Worm (Caenorhabditis elegans) whole organism, early embryonic: Measurements from ENCODE around the gene T09B9.1.

ENCODE experiments used
- B0310.2 ChIP-seq: sonication (generic microtip); optimal IDR thresholded peaks from 2 replicates; lab custom pipeline; 2016; ENCODE audit warnings: mild to moderate bottlenecking, missing genetic modification characterization, missing compliant biosample characterization
- F13C5.2 ChIP-seq: sonication (generic microtip); optimal IDR thresholded peaks from 2 replicates; lab custom pipeline; 2017; ENCODE audit warnings: mild to moderate bottlenecking, missing genetic modification characterization, inconsistent platforms, missing compliant biosample characterization
- aly-1 ChIP-seq: sonication (generic microtip); optimal IDR thresholded peaks from 2 replicates; lab custom pipeline; 2016; ENCODE audit warnings: missing genetic modification characterization, missing compliant biosample characterization
- ama-1 ChIP-seq: fragments of 150-350 bp; optimal IDR thresholded peaks from 2 replicates; lab custom pipeline; 2014
- ceh-13 ChIP-seq: fragments of 200-800 bp; sonication (Bioruptor generic); optimal IDR thresholded peaks from 2 replicates; lab custom pipeline; 2018; ENCODE audit warnings: mild to moderate bottlenecking, missing genetic modification characterization, missing compliant biosample characterization
- ceh-36 ChIP-seq: sonication (generic microtip); optimal IDR thresholded peaks from 2 replicates; lab custom pipeline; 2016; ENCODE audit warnings: missing genetic modification characterization, inconsistent platforms, missing compliant biosample characterization
- ets-7 ChIP-seq: sonication (generic microtip); optimal IDR thresholded peaks from 2 replicates; lab custom pipeline; 2016; ENCODE audit warnings: missing genotype, missing genetic modification characterization, missing compliant biosample characterization
- flt-1 ChIP-seq: fragments of 200-800 bp; sonication (Bioruptor generic); IDR thresholded peaks from 2 replicates; pipeline ENCODE4 v1.3.6; 2022; ENCODE audit warnings: missing genetic modification characterization, missing compliant biosample characterization
- hmbx-1 ChIP-seq: sonication (generic microtip); optimal IDR thresholded peaks from 2 replicates; lab custom pipeline; 2016; ENCODE audit warnings: mild to moderate bottlenecking, missing genetic modification characterization, missing compliant biosample characterization
- hmg-4 ChIP-seq: fragments of 200-800 bp; sonication (Bioruptor generic); optimal IDR thresholded peaks from 2 replicates; lab custom pipeline; 2018; ENCODE audit warnings: mild to moderate bottlenecking, missing genetic modification characterization, missing compliant biosample characterization
- hnd-1 ChIP-seq: sonication (generic microtip); optimal IDR thresholded peaks from 2 replicates; lab custom pipeline; 2016; ENCODE audit warnings: missing genetic modification characterization, missing compliant biosample characterization
- pes-1 ChIP-seq: fragments of 200-800 bp; sonication (Bioruptor generic); IDR thresholded peaks from 2 replicates; pipeline ENCODE4 v1.3.6; 2022; ENCODE audit warnings: missing genetic modification reagents, missing genetic modification characterization, missing compliant biosample characterization
- scrt-1 ChIP-seq: fragments of 200-800 bp; sonication (Bioruptor generic); IDR thresholded peaks from 2 replicates; pipeline ENCODE4 v1.3.6; 2022; ENCODE audit warnings: missing genetic modification characterization, missing compliant biosample characterization
- sea-1 ChIP-seq: fragments of 200-800 bp; sonication (Bioruptor generic); conservative IDR thresholded peaks from 2 replicates; pipeline ENCODE4 v1.3.6; 2022; ENCODE audit warnings: missing genetic modification characterization, missing compliant biosample characterization
- tbx-11 ChIP-seq: fragments of 200-800 bp; sonication (Bioruptor generic); IDR thresholded peaks from 2 replicates; pipeline ENCODE4 v1.3.6; 2022; ENCODE audit warnings: missing genetic modification characterization, missing compliant biosample characterization
- tbx-37 ChIP-seq: fragments of 200-800 bp; sonication (Bioruptor generic); conservative IDR thresholded peaks from 2 replicates; pipeline ENCODE4 v1.3.6; 2022; ENCODE audit warnings: missing genetic modification reagents, missing genetic modification characterization, missing compliant biosample characterization
- tra-4 ChIP-seq: sonication (generic microtip); optimal IDR thresholded peaks from 2 replicates; lab custom pipeline; 2017; ENCODE audit warnings: missing genetic modification characterization, missing compliant biosample characterization

The T09B9.1 gene

ce11 chrX:9785865-9786264 is 28.8 kb downstream of the T09B9.1 start:
- TF ChIP-seq ceh-36 (tag; lab: Kevin White, UChicago), result no peak
- no peak for TF ChIP-seq tbx-37 (GFP tag; lab: Robert Waterston, UW)
- no peak for TF ChIP-seq hmg-4 (GFP tag; lab: Kevin White, UChicago)
- no peak for TF ChIP-seq scrt-1 (GFP tag; lab: Robert Waterston, UW)
- TF ChIP-seq ets-7 (tag; lab: Kevin White, UChicago), result no peak
- TF ChIP-seq aly-1, result no peak
- TF ChIP-seq hmbx-1 (tag; lab: Kevin White, UChicago), result no peak
- TF ChIP-seq hnd-1 (tag; lab: Kevin White, UChicago), result no peak
- no peak for TF ChIP-seq flt-1 (GFP tag; lab: Robert Waterston, UW)
- no peak for TF ChIP-seq B0310.2
- TF ChIP-seq pes-1, result no peak
- no peak for TF ChIP-seq ceh-13 (GFP tag; lab: Kevin White, UChicago)
- TF ChIP-seq F13C5.2 (tag; lab: Kevin White, UChicago), result no peak
- TF ChIP-seq tbx-11, result no peak
- no peak for TF ChIP-seq ama-1 (lab: Kevin White, UChicago)
- no peak for TF ChIP-seq tra-4 (tag; lab: Kevin White, UChicago)
- TF ChIP-seq sea-1 (GFP tag; lab: Robert Waterston, UW), result no peak

ce11 chrX:9789110-9789509 is 32.0 kb downstream of the T09B9.1 start, which contains the start of gene F36G3.1:
Gene F36G3.1 (minus strand): TSS chrX:9789210.
- TF ChIP-seq scrt-1 (GFP tag; lab: Robert Waterston, UW) (no peak), F13C5.2 (tag; lab: Kevin White, UChicago) (no peak), ama-1 (lab: Kevin White, UChicago) (no peak), ceh-36 (tag; lab: Kevin White, UChicago) (no peak), hnd-1 (tag; lab: Kevin White, UChicago) (no peak), ets-7 (tag; lab: Kevin White, UChicago) (no peak), hmg-4 (GFP tag; lab: Kevin White, UChicago) (no peak), tbx-11 (no peak), B0310.2 (no peak), aly-1 (no peak), tbx-37 (GFP tag; lab: Robert Waterston, UW) (no peak), hmbx-1 (tag; lab: Kevin White, UChicago) (no peak), tra-4 (tag; lab: Kevin White, UChicago) (no peak), flt-1 (GFP tag; lab: Robert Waterston, UW) (no peak), ceh-13 (GFP tag; lab: Kevin White, UChicago) (no peak), sea-1 (GFP tag; lab: Robert Waterston, UW) (no peak), pes-1 (no peak)

- TF ChIP-seq sea-1 (GFP tag; lab: Robert Waterston, UW) (no peak), tbx-37 (GFP tag; lab: Robert Waterston, UW) (no peak), pes-1 (no peak), ets-7 (tag; lab: Kevin White, UChicago) (no peak), hmg-4 (GFP tag; lab: Kevin White, UChicago) (no peak), B0310.2 (no peak), hmbx-1 (tag; lab: Kevin White, UChicago) (no peak), tbx-11 (no peak), aly-1 (no peak), F13C5.2 (tag; lab: Kevin White, UChicago) (no peak), scrt-1 (GFP tag; lab: Robert Waterston, UW) (no peak), hnd-1 (tag; lab: Kevin White, UChicago) (no peak)
Measured at ce11 chrX:9794173-9794572, 37.1 kb downstream of the T09B9.1 start, which contains the start of gene F36G3.2. Gene F36G3.2 (minus strand): TSS chrX:9794273.

- no peak for TF ChIP-seq pes-1
- TF ChIP-seq flt-1 (GFP tag; lab: Robert Waterston, UW), result no peak
- TF ChIP-seq ets-7 (tag; lab: Kevin White, UChicago), result no peak
- TF ChIP-seq ama-1 (lab: Kevin White, UChicago), result no peak
- TF ChIP-seq tbx-37 (GFP tag; lab: Robert Waterston, UW), result no peak
Measured at ce11 chrX:9795579-9795978, 38.5 kb downstream of the T09B9.1 start.

- no peak for TF ChIP-seq scrt-1 (GFP tag; lab: Robert Waterston, UW)
- no peak for TF ChIP-seq aly-1
- TF ChIP-seq flt-1 (GFP tag; lab: Robert Waterston, UW), result no peak
- no peak for TF ChIP-seq ets-7 (tag; lab: Kevin White, UChicago)
- no peak for TF ChIP-seq hmg-4 (GFP tag; lab: Kevin White, UChicago)
- no peak for TF ChIP-seq ceh-36 (tag; lab: Kevin White, UChicago)
- TF ChIP-seq hnd-1 (tag; lab: Kevin White, UChicago), result no peak
- TF ChIP-seq pes-1, result no peak
- no peak for TF ChIP-seq tbx-37 (GFP tag; lab: Robert Waterston, UW)
- no peak for TF ChIP-seq hmbx-1 (tag; lab: Kevin White, UChicago)
Measured at ce11 chrX:9796063-9796462, 39.0 kb downstream of the T09B9.1 start.

- TF ChIP-seq B0310.2 (no peak), ceh-13 (GFP tag; lab: Kevin White, UChicago) (no peak), sea-1 (GFP tag; lab: Robert Waterston, UW) (no peak), hmg-4 (GFP tag; lab: Kevin White, UChicago) (no peak), F13C5.2 (tag; lab: Kevin White, UChicago) (no peak), hnd-1 (tag; lab: Kevin White, UChicago) (no peak), scrt-1 (GFP tag; lab: Robert Waterston, UW) (no peak), ama-1 (lab: Kevin White, UChicago) (no peak), tra-4 (tag; lab: Kevin White, UChicago) (no peak), tbx-37 (GFP tag; lab: Robert Waterston, UW) (no peak), pes-1 (no peak), flt-1 (GFP tag; lab: Robert Waterston, UW) (no peak), hmbx-1 (tag; lab: Kevin White, UChicago) (no peak), tbx-11 (no peak), aly-1 (no peak), ets-7 (tag; lab: Kevin White, UChicago) (no peak), ceh-36 (tag; lab: Kevin White, UChicago) (no peak)
Measured at ce11 chrX:9798530-9798929, 41.5 kb downstream of the T09B9.1 start, which contains the start of gene F36G3.3. Gene F36G3.3 (plus strand): TSS chrX:9798835.

ce11 chrX:9803603-9804002 is 46.5 kb downstream of the T09B9.1 start:
- TF ChIP-seq hmg-4 (GFP tag; lab: Kevin White, UChicago) (no peak), scrt-1 (GFP tag; lab: Robert Waterston, UW) (no peak), aly-1 (no peak)
